Worm (Caenorhabditis elegans) whole organism, L2 larva: Measurements from ENCODE around the gene clec-217.

Experiments
- C34F6.9 ChIP-seq: fragments of 150-350 bp; optimal IDR thresholded peaks from 2 replicates; lab custom pipeline; 2014; ENCODE audit warnings: missing biosample characterization, missing genetic modification characterization
- F13H6.1 ChIP-seq: sonication (generic microtip); optimal IDR thresholded peaks from 2 replicates; lab custom pipeline; 2016; ENCODE audit warnings: missing genetic modification characterization, missing compliant biosample characterization
- R02D3.7 ChIP-seq: fragments of 150-350 bp; optimal IDR thresholded peaks from 2 replicates; lab custom pipeline; 2014; ENCODE audit warnings: missing biosample characterization, missing genetic modification characterization
- Y55F3AM.14 ChIP-seq: fragments of 200-800 bp; sonication (Bioruptor generic); optimal IDR thresholded peaks from 2 replicates; lab custom pipeline; 2018; ENCODE audit warnings: mild to moderate bottlenecking, missing genetic modification characterization, missing compliant biosample characterization
- alr-1 ChIP-seq: fragments of 150-350 bp; optimal IDR thresholded peaks from 2 replicates; lab custom pipeline; 2014; ENCODE audit warnings: missing biosample characterization, missing genetic modification characterization
- aly-2 ChIP-seq: fragments of 150-350 bp; optimal IDR thresholded peaks from 2 replicates; lab custom pipeline; 2014; ENCODE audit warnings: missing biosample characterization, missing genetic modification characterization
- ama-1 ChIP-seq: fragments of 150-350 bp; optimal IDR thresholded peaks from 2 replicates; lab custom pipeline; 2018; ENCODE audit warnings: inconsistent platforms
- blmp-1 ChIP-seq: sonication (generic microtip); optimal IDR thresholded peaks from 2 replicates; lab custom pipeline; 2017; ENCODE audit warnings: missing genetic modification characterization, mild to moderate bottlenecking, missing compliant biosample characterization, antibody characterized with exemption, moderate library complexity; ENCODE audit not compliant: insufficient read depth
- crh-2 ChIP-seq: sonication (generic microtip); optimal IDR thresholded peaks from 2 replicates; lab custom pipeline; 2017; ENCODE audit warnings: missing biosample characterization, missing genetic modification characterization
- dmd-4 ChIP-seq: sonication (generic microtip); optimal IDR thresholded peaks from 2 replicates; lab custom pipeline; 2017; ENCODE audit warnings: missing biosample characterization, missing genetic modification characterization
- egl-27 ChIP-seq: sonication (generic microtip); optimal IDR thresholded peaks from 3 replicates; lab custom pipeline; 2017; ENCODE audit warnings: missing biosample characterization, missing genetic modification reagents, missing genetic modification characterization
- elt-1 ChIP-seq: fragments of 150-350 bp; optimal IDR thresholded peaks from 2 replicates; lab custom pipeline; 2014; ENCODE audit warnings: missing biosample characterization, missing genetic modification characterization
- elt-3 ChIP-seq: sonication (generic microtip); optimal IDR thresholded peaks from 2 replicates; lab custom pipeline; 2017; ENCODE audit warnings: missing biosample characterization, missing genetic modification characterization
- fos-1 ChIP-seq: fragments of 150-350 bp; optimal IDR thresholded peaks from 2 replicates; lab custom pipeline; 2014; ENCODE audit warnings: missing biosample characterization, missing genetic modification characterization
- gmeb-1 ChIP-seq: fragments of 150-350 bp; optimal IDR thresholded peaks from 2 replicates; lab custom pipeline; 2014; ENCODE audit warnings: missing biosample characterization, missing genetic modification characterization
- lin-11 ChIP-seq: fragments of 150-350 bp; sonication (generic microtip); optimal IDR thresholded peaks from 2 replicates; lab custom pipeline; 2014; ENCODE audit warnings: missing biosample characterization, missing genetic modification characterization, inconsistent platforms, mixed read lengths
- lin-13 ChIP-seq: fragments of 150-350 bp; optimal IDR thresholded peaks from 2 replicates; lab custom pipeline; 2014; ENCODE audit warnings: missing biosample characterization, missing genetic modification reagents, missing genetic modification characterization
- lsy-2 ChIP-seq, 2 experiments: fragments of 150-350 bp in 1 of 2; sonication (generic microtip) in 1 of 2; optimal IDR thresholded peaks; 2 replicates each; lab custom pipeline; 2014 to 2017; ENCODE audit warnings: missing biosample characterization in 2 of 2, missing genetic modification characterization in 2 of 2
- mab-5 ChIP-seq: fragments of 150-350 bp; optimal IDR thresholded peaks from 2 replicates; lab custom pipeline; 2014; ENCODE audit warnings: missing biosample characterization, missing genetic modification characterization
- mbf-1 ChIP-seq: sonication (generic microtip); optimal IDR thresholded peaks from 2 replicates; lab custom pipeline; 2017; ENCODE audit warnings: missing biosample characterization, missing genetic modification characterization
- mdl-1 ChIP-seq, 2 experiments: fragments of 150-350 bp in 1 of 2; sonication (generic microtip) in 1 of 2; optimal IDR thresholded peaks; 2 replicates each; lab custom pipeline; 2017; ENCODE audit warnings: missing biosample characterization in 2 of 2, missing genetic modification characterization in 2 of 2
- nhr-10 ChIP-seq: sonication (generic microtip); optimal IDR thresholded peaks from 2 replicates; lab custom pipeline; 2017; ENCODE audit warnings: missing biosample characterization, missing genetic modification characterization
- nhr-12 ChIP-seq: fragments of 150-350 bp; optimal IDR thresholded peaks from 2 replicates; lab custom pipeline; 2014; ENCODE audit warnings: missing biosample characterization, missing genetic modification characterization
- nhr-129 ChIP-seq: fragments of 150-350 bp; optimal IDR thresholded peaks from 2 replicates; lab custom pipeline; 2014; ENCODE audit warnings: missing biosample characterization, missing genetic modification characterization
- nhr-23 ChIP-seq: fragments of 150-350 bp; optimal IDR thresholded peaks from 2 replicates; lab custom pipeline; 2014; ENCODE audit warnings: missing biosample characterization, missing genetic modification reagents, missing genetic modification characterization
- nhr-237 ChIP-seq: fragments of 150-350 bp; optimal IDR thresholded peaks from 2 replicates; lab custom pipeline; 2014; ENCODE audit warnings: missing biosample characterization, missing genetic modification characterization
- nhr-25 ChIP-seq: fragments of 150-350 bp; sonication (generic microtip); optimal IDR thresholded peaks from 3 replicates; lab custom pipeline; 2014; ENCODE audit warnings: missing biosample characterization, missing genetic modification characterization
- nhr-6 ChIP-seq: fragments of 150-350 bp; optimal IDR thresholded peaks from 2 replicates; lab custom pipeline; 2014; ENCODE audit warnings: missing biosample characterization, missing genetic modification characterization
- nhr-77 ChIP-seq: fragments of 150-350 bp; optimal IDR thresholded peaks from 2 replicates; lab custom pipeline; 2014; ENCODE audit warnings: missing biosample characterization, missing genetic modification characterization
- peb-1 ChIP-seq: fragments of 150-350 bp; optimal IDR thresholded peaks from 2 replicates; lab custom pipeline; 2014; ENCODE audit warnings: missing biosample characterization, missing genetic modification characterization
- sem-4 ChIP-seq: fragments of 150-350 bp; optimal IDR thresholded peaks from 2 replicates; lab custom pipeline; 2014; ENCODE audit warnings: missing biosample characterization, missing genetic modification reagents, missing genetic modification characterization
- skn-1 ChIP-seq: sonication (generic microtip); optimal IDR thresholded peaks from 2 replicates; lab custom pipeline; 2017; ENCODE audit warnings: missing biosample characterization, missing genetic modification characterization
- sma-9 ChIP-seq, 2 experiments: fragments of 150-350 bp in 1 of 2; sonication (generic microtip) in 1 of 2; optimal IDR thresholded peaks; 2 replicates each; lab custom pipeline; 2014 to 2016; ENCODE audit warnings: missing genetic modification characterization in 2 of 2, mild to moderate bottlenecking in 1 of 2, missing biosample characterization in 1 of 2, missing compliant biosample characterization in 1 of 2, missing genetic modification reagents in 1 of 2, moderate library complexity in 1 of 2
- snpc-4 ChIP-seq: fragments of 150-350 bp; optimal IDR thresholded peaks from 2 replicates; lab custom pipeline; 2014; ENCODE audit warnings: missing biosample characterization, missing genetic modification characterization
- unc-55 ChIP-seq: fragments of 150-350 bp; sonication (generic microtip); optimal IDR thresholded peaks from 3 replicates; lab custom pipeline; 2014; ENCODE audit warnings: missing biosample characterization, missing genetic modification reagents, missing genetic modification characterization
- unc-62 ChIP-seq: fragments of 150-350 bp; optimal IDR thresholded peaks from 2 replicates; lab custom pipeline; 2014; ENCODE audit warnings: missing biosample characterization, missing genetic modification reagents, missing genetic modification characterization
- zag-1 ChIP-seq: fragments of 150-350 bp; optimal IDR thresholded peaks from 2 replicates; lab custom pipeline; 2014; ENCODE audit warnings: missing biosample characterization, missing genetic modification characterization
- ztf-1 ChIP-seq: fragments of 200-800 bp; sonication (Bioruptor generic); conservative IDR thresholded peaks from 2 replicates; pipeline ENCODE4 v1.3.6; 2022; ENCODE audit warnings: missing genetic modification characterization, missing compliant biosample characterization
- ztf-4 ChIP-seq: fragments of 150-350 bp; optimal IDR thresholded peaks from 2 replicates; lab custom pipeline; 2014; ENCODE audit warnings: missing biosample characterization, missing genetic modification characterization

Gene clec-217

ce11 chrV:7983381-7984052 lies 24.9 kb upstream of the clec-217 start, which contains the start of the genes natb-1 and abhd-12:
Gene natb-1, minus strand, starts transcription at chrV:7983431.
Gene abhd-12, plus strand, starts transcription at chrV:7983879.
- TF ChIP-seq nhr-25: peak; percentile 30
- TF ChIP-seq ama-1: no peak
- TF ChIP-seq crh-2 (tag; lab: Kevin White, UChicago): peak; percentile 12
- TF ChIP-seq C34F6.9 (tag; lab: Kevin White, UChicago): peak; percentile 75
- peak; percentile 20 for TF ChIP-seq fos-1 (tag; lab: Kevin White, UChicago)
- TF ChIP-seq nhr-129 (tag; lab: Kevin White, UChicago): peak; percentile 45
- no peak for TF ChIP-seq elt-1 (tag; lab: Kevin White, UChicago)
- TF ChIP-seq gmeb-1 (tag; lab: Kevin White, UChicago): peak; percentile 54
- peak; percentile 72 for TF ChIP-seq unc-55 (GFP tag; lab: Kevin White, UChicago)
- peak; percentile 84 to 96 for TF ChIP-seq lsy-2 (tag; optimal IDR thresholded peaks at IDR 0.05; lab: Kevin White, UChicago)
- peak; percentile 3 for TF ChIP-seq blmp-1

ce11 chrV:7980993-7981595 lies 22.5 kb upstream of the clec-217 start, which contains the start of gene F26D11.1:
Gene F26D11.1, plus strand, starts transcription at chrV:7981545.
- TF ChIP-seq blmp-1 (no peak), alr-1 (tag; lab: Kevin White, UChicago) (no peak), nhr-12 (no peak), ztf-1 (GFP tag; lab: Robert Waterston, UW) (no peak), unc-62 (GFP tag; lab: Kevin White, UChicago) (no peak), aly-2 (tag; lab: Kevin White, UChicago) (no peak), nhr-129 (tag; lab: Kevin White, UChicago) (no peak), peb-1 (tag; lab: Kevin White, UChicago) (no peak), sem-4 (tag; lab: Kevin White, UChicago) (no peak), lin-13 (no peak), dmd-4 (tag; lab: Kevin White, UChicago) (no peak), nhr-23 (tag; lab: Kevin White, UChicago) (no peak), elt-3 (no peak), ama-1 (no peak), unc-55 (GFP tag; lab: Kevin White, UChicago) (no peak)

- TF ChIP-seq zag-1 (tag; lab: Kevin White, UChicago): peak; percentile 61
- peak; percentile 62 for TF ChIP-seq C34F6.9 (tag; lab: Kevin White, UChicago)
- TF ChIP-seq blmp-1: no peak
- peak in 1 of 2 experiments; percentile 67 for TF ChIP-seq mdl-1 (tag; optimal IDR thresholded peaks at IDR 0.05; lab: Kevin White, UChicago)
- peak; percentile 32 for TF ChIP-seq egl-27 (tag; lab: Kevin White, UChicago)
- TF ChIP-seq snpc-4 (tag; lab: Kevin White, UChicago): peak; percentile 26
- no peak for TF ChIP-seq skn-1
- no peak for TF ChIP-seq unc-62 (GFP tag; lab: Kevin White, UChicago)
- TF ChIP-seq unc-55 (GFP tag; lab: Kevin White, UChicago): peak; percentile 83
- TF ChIP-seq Y55F3AM.14 (GFP tag; lab: Kevin White, UChicago): peak; percentile 11
- TF ChIP-seq nhr-23 (tag; lab: Kevin White, UChicago): no peak
- TF ChIP-seq F13H6.1: peak; percentile 14
- no peak for TF ChIP-seq dmd-4 (tag; lab: Kevin White, UChicago)
- TF ChIP-seq nhr-129 (tag; lab: Kevin White, UChicago): peak; percentile 28
- TF ChIP-seq lsy-2 (tag; optimal IDR thresholded peaks at IDR 0.05; lab: Kevin White, UChicago): peak in 1 of 2 experiments; percentile 56
- TF ChIP-seq sma-9 (GFP tag; optimal IDR thresholded peaks at IDR 0.05; lab: Kevin White, UChicago): peak; percentile 19
- no peak for TF ChIP-seq sma-9 (tag; optimal IDR thresholded peaks at IDR 0.05; lab: Kevin White, UChicago)
- no peak for TF ChIP-seq nhr-10 (tag; lab: Kevin White, UChicago)
- peak; percentile 11 for TF ChIP-seq crh-2 (tag; lab: Kevin White, UChicago)
- TF ChIP-seq, all 48 proteins: peak for 12
Measured at ce11 chrV:7980370-7980987, 21.8 kb upstream of the clec-217 start.

- TF ChIP-seq nhr-6 (tag; lab: Kevin White, UChicago): no peak
- peak; percentile 5 to 46 for TF ChIP-seq lsy-2 (tag; optimal IDR thresholded peaks at IDR 0.05; lab: Kevin White, UChicago)
- no peak for TF ChIP-seq lin-13
- no peak for TF ChIP-seq mab-5 (tag; lab: Kevin White, UChicago)
- no peak for TF ChIP-seq nhr-10 (tag; lab: Kevin White, UChicago)
- TF ChIP-seq alr-1 (tag; lab: Kevin White, UChicago): no peak
- TF ChIP-seq ztf-1 (GFP tag; lab: Robert Waterston, UW): no peak
- peak; percentile 25 for TF ChIP-seq sma-9 (GFP tag; optimal IDR thresholded peaks at IDR 0.05; lab: Kevin White, UChicago)
- no peak for TF ChIP-seq sma-9 (tag; optimal IDR thresholded peaks at IDR 0.05; lab: Kevin White, UChicago)
- TF ChIP-seq nhr-25: peak; percentile 78
- TF ChIP-seq blmp-1: no peak
- TF ChIP-seq nhr-23 (tag; lab: Kevin White, UChicago): no peak
- no peak for TF ChIP-seq dmd-4 (tag; lab: Kevin White, UChicago)
- TF ChIP-seq mbf-1 (tag; lab: Kevin White, UChicago): no peak
- no peak for TF ChIP-seq sem-4 (tag; lab: Kevin White, UChicago)
- no peak for TF ChIP-seq mdl-1 (tag; optimal IDR thresholded peaks at IDR 0.05; lab: Kevin White, UChicago)
- no peak for TF ChIP-seq snpc-4 (tag; lab: Kevin White, UChicago)
- peak; percentile 83 for TF ChIP-seq nhr-129 (tag; lab: Kevin White, UChicago)
- no peak for TF ChIP-seq ztf-4
- peak; percentile 67 for TF ChIP-seq fos-1 (tag; lab: Kevin White, UChicago)
- TF ChIP-seq R02D3.7 (tag; lab: Kevin White, UChicago): no peak
- peak; percentile 36 for TF ChIP-seq peb-1 (tag; lab: Kevin White, UChicago)
- TF ChIP-seq nhr-237: no peak
- no peak for TF ChIP-seq nhr-77 (tag; lab: Kevin White, UChicago)
- no peak for TF ChIP-seq elt-3
- TF ChIP-seq F13H6.1: peak; percentile 33
- no peak for TF ChIP-seq lin-11 (tag; lab: Kevin White, UChicago)
- no peak for TF ChIP-seq egl-27 (tag; lab: Kevin White, UChicago)
Measured at ce11 chrV:7978798-7979197, 20.2 kb upstream of the clec-217 start.
